Worm (Caenorhabditis elegans) whole organism, L4 larva: ENCODE data around the gene C34C12.12.

Source experiments
- F10B5.3 ChIP-seq: sonication (generic microtip); optimal IDR thresholded peaks from 2 replicates; lab custom pipeline; 2016; ENCODE audit warnings: mild to moderate bottlenecking, missing genetic modification characterization, missing compliant biosample characterization
- F26F4.8 ChIP-seq: fragments of 200-800 bp; sonication (Bioruptor generic); conservative IDR thresholded peaks from 2 replicates; pipeline ENCODE4 v1.3.6; 2022; ENCODE audit warnings: missing genetic modification characterization, missing compliant biosample characterization
- F49E8.2 ChIP-seq: sonication (generic microtip); optimal IDR thresholded peaks from 2 replicates; lab custom pipeline; 2016; ENCODE audit warnings: missing compliant biosample characterization, mild to moderate bottlenecking, missing genetic modification characterization, borderline replicate concordance
- Y105C5A.15 ChIP-seq: fragments of 200-800 bp; sonication (Bioruptor generic); IDR thresholded peaks from 2 replicates; pipeline ENCODE4 v1.3.6; 2022; ENCODE audit warnings: missing genetic modification characterization, missing compliant biosample characterization
- ZK337.2 ChIP-seq: fragments of 200-800 bp; sonication (Bioruptor generic); IDR thresholded peaks from 2 replicates; pipeline ENCODE4 v1.3.6; 2022; ENCODE audit warnings: missing genetic modification reagents, missing genetic modification characterization, missing compliant biosample characterization
- ceh-20 ChIP-seq: fragments of 200-800 bp; sonication (Bioruptor generic); IDR thresholded peaks from 2 replicates; pipeline ENCODE4 v1.3.6; 2022; ENCODE audit warnings: missing genetic modification reagents, missing genetic modification characterization, missing compliant biosample characterization
- ceh-32 ChIP-seq: sonication (generic microtip); optimal IDR thresholded peaks from 2 replicates; lab custom pipeline; 2016; ENCODE audit warnings: mild to moderate bottlenecking, missing genetic modification characterization, missing compliant biosample characterization; ENCODE audit not compliant: poor library complexity
- ctbp-1 ChIP-seq: fragments of 200-800 bp; sonication (Bioruptor generic); IDR thresholded peaks from 2 replicates; pipeline ENCODE4 v1.3.6; 2022; ENCODE audit warnings: missing genetic modification reagents, missing genetic modification characterization, missing compliant biosample characterization
- daf-16 ChIP-seq, 3 experiments: sonication (generic microtip); optimal IDR thresholded peaks; 2 replicates each; lab custom pipeline; 2016 to 2017; ENCODE audit warnings: missing genetic modification characterization in 3 of 3, missing genetic modification reagents in 3 of 3, mild to moderate bottlenecking in 2 of 3, missing compliant biosample characterization in 2 of 3, missing biosample characterization in 1 of 3, moderate library complexity in 1 of 3
- daf-19 ChIP-seq: fragments of 200-800 bp; sonication (Bioruptor generic); conservative IDR thresholded peaks from 2 replicates; pipeline ENCODE4 v1.3.6; 2022; ENCODE audit warnings: missing genetic modification characterization, missing compliant biosample characterization
- hlh-30 ChIP-seq: sonication (generic microtip); optimal IDR thresholded peaks from 2 replicates; lab custom pipeline; 2017; ENCODE audit warnings: antibody characterized with exemption, mild to moderate bottlenecking, missing genetic modification characterization, missing compliant biosample characterization; ENCODE audit not compliant: insufficient read depth
- jun-1 ChIP-seq: fragments of 150-350 bp; optimal IDR thresholded peaks from 2 replicates; lab custom pipeline; 2014; ENCODE audit warnings: missing biosample characterization, missing genetic modification reagents, missing genetic modification characterization
- lin-13 ChIP-seq: fragments of 150-350 bp; optimal IDR thresholded peaks from 2 replicates; lab custom pipeline; 2014; ENCODE audit warnings: missing biosample characterization, missing genetic modification reagents, missing genetic modification characterization
- lin-38 ChIP-seq: fragments of 200-800 bp; sonication (Bioruptor generic); IDR thresholded peaks from 2 replicates; pipeline ENCODE4 v1.3.6; 2022; ENCODE audit warnings: missing genetic modification reagents, missing genetic modification characterization, missing compliant biosample characterization
- madf-5 ChIP-seq, 2 experiments: fragments of 200-800 bp; sonication (Bioruptor generic); IDR thresholded peaks; 2 replicates each; pipeline ENCODE4 v1.3.6; 2022; ENCODE audit warnings: missing compliant biosample characterization in 2 of 2, missing genetic modification characterization in 2 of 2
- pha-4 ChIP-seq, 2 experiments: fragments of 150-350 bp in 1 of 2; fragments of 200-800 bp in 1 of 2; sonication (Bioruptor generic) in 1 of 2; IDR thresholded peaks in 1 of 2; optimal IDR thresholded peaks in 1 of 2; 2 replicates each; pipeline versions ENCODE4 v1.3.6 to Lab custom; 2014 to 2022; ENCODE audit warnings: missing genetic modification characterization in 2 of 2, missing genetic modification reagents in 2 of 2, missing biosample characterization in 1 of 2, missing compliant biosample characterization in 1 of 2
- php-3 ChIP-seq: fragments of 200-800 bp; sonication (Bioruptor generic); IDR thresholded peaks from 2 replicates; pipeline ENCODE4 v1.3.6; 2022; ENCODE audit warnings: missing genetic modification reagents, missing genetic modification characterization, missing compliant biosample characterization
- pqm-1 ChIP-seq: sonication (generic microtip); optimal IDR thresholded peaks from 2 replicates; lab custom pipeline; 2017; ENCODE audit warnings: missing biosample characterization, missing genetic modification characterization
- set-16 ChIP-seq: fragments of 200-800 bp; sonication (Bioruptor generic); IDR thresholded peaks from 2 replicates; pipeline ENCODE4 v1.3.6; 2022; ENCODE audit warnings: missing genetic modification reagents, missing genetic modification characterization, missing compliant biosample characterization
- snpc-1.2 ChIP-seq: fragments of 200-800 bp; sonication (Bioruptor generic); IDR thresholded peaks from 2 replicates; pipeline ENCODE4 v1.3.6; 2022; ENCODE audit warnings: missing genetic modification reagents, missing genetic modification characterization, missing compliant biosample characterization
- tra-1 ChIP-seq: fragments of 200-800 bp; sonication (Bioruptor generic); IDR thresholded peaks from 2 replicates; pipeline ENCODE4 v1.3.6; 2022; ENCODE audit warnings: missing genetic modification reagents, missing genetic modification characterization, missing compliant biosample characterization
- unc-62 ChIP-seq, 3 experiments: fragments of 150-350 bp in 1 of 3; sonication (generic microtip); optimal IDR thresholded peaks in 2 of 3; peaks in 1 of 3; 1 replicate in 1 of 3; 2 replicates in 2 of 3; lab custom pipeline; 2014 to 2017; ENCODE audit warnings: missing biosample characterization in 3 of 3, missing genetic modification characterization in 3 of 3, missing genetic modification reagents in 3 of 3, missing genotype in 1 of 3
- vab-7 ChIP-seq: fragments of 200-800 bp; sonication (Bioruptor generic); IDR thresholded peaks from 2 replicates; pipeline ENCODE4 v1.3.6; 2022; ENCODE audit warnings: missing genetic modification reagents, missing genetic modification characterization, missing compliant biosample characterization
- zip-2 ChIP-seq: fragments of 150-350 bp; optimal IDR thresholded peaks from 2 replicates; lab custom pipeline; 2014; ENCODE audit warnings: missing biosample characterization, missing genetic modification characterization

C34C12.12 gene

ce11 chrIII:3502215-3502838 lies 49.3 kb downstream of the C34C12.12 start, which contains the start of gene M01F1.8:
Gene M01F1.8 (minus strand): TSS chrIII:3502549.
- TF ChIP-seq daf-19 (GFP tag; lab: Robert Waterston, UW) (0 out of 2 replicates have a peak, but pooled peaks have one; percentile 23), Y105C5A.15 (GFP tag; lab: Robert Waterston, UW) (0 out of 2 replicates have a peak, but pooled peaks have one; percentile 28), pqm-1 (tag; lab: Kevin White, UChicago) (no peak), F26F4.8 (GFP tag; lab: Robert Waterston, UW) (no peak), unc-62 (GFP tag; optimal IDR thresholded peaks at IDR 0.05 in 1 of 2; lab: Kevin White, UChicago) (peak in 1 of 2 experiments; percentile 77), unc-62 (tag; optimal IDR thresholded peaks at IDR 0.05; lab: Kevin White, UChicago) (no peak), lin-38 (peak; percentile 61), pha-4 (GFP tag; IDR thresholded peaks at IDR 0.05; lab: Robert Waterston, UW) (no peak), pha-4 (tag; optimal IDR thresholded peaks at IDR 0.05; lab: Kevin White, UChicago) (no peak), F10B5.3 (tag; lab: Kevin White, UChicago) (peak; percentile 54), daf-16 (GFP tag; optimal IDR thresholded peaks at IDR 0.05; lab: Kevin White, UChicago) (peak in 1 of 2 experiments; percentile 11), daf-16 (tag; optimal IDR thresholded peaks at IDR 0.05; lab: Kevin White, UChicago) (peak; percentile 3), zip-2 (tag; lab: Kevin White, UChicago) (no peak), F49E8.2 (tag; lab: Kevin White, UChicago) (peak; percentile 46), snpc-1.2 (GFP tag; lab: Robert Waterston, UW) (peak; percentile 29; the same call in 1 of the 2 replicates)

ce11 chrIII:3503286-3503685 lies 50.3 kb downstream of the C34C12.12 start, which contains the start of gene rpl-16:
Gene rpl-16 (minus strand): TSS chrIII:3503604.
- peak; percentile 63; the same call in 1 of the 2 replicates for TF ChIP-seq ctbp-1 (GFP tag; lab: Robert Waterston, UW)
- peak; percentile 61; the same call in 1 of the 2 replicates for TF ChIP-seq snpc-1.2 (GFP tag; lab: Robert Waterston, UW)
- TF ChIP-seq php-3 = peak; percentile 28; the same call in 1 of the 2 replicates
- TF ChIP-seq lin-13 (GFP tag; lab: Kevin White, UChicago) = peak; percentile 27
- 0 out of 2 replicates have a peak, but pooled peaks have one; percentile 4 for TF ChIP-seq ZK337.2 (GFP tag; lab: Robert Waterston, UW)
- TF ChIP-seq tra-1 (GFP tag; lab: Robert Waterston, UW) = no peak
- TF ChIP-seq jun-1 (tag; lab: Kevin White, UChicago) = no peak
- TF ChIP-seq vab-7 (GFP tag; lab: Robert Waterston, UW) = peak; percentile 22; the same call in 1 of the 2 replicates
- 0 out of 4 replicates have a peak, but pooled peaks of 1 of the 2 experiments have one; percentile 23 for TF ChIP-seq madf-5 (GFP tag; IDR thresholded peaks at IDR 0.05; lab: Robert Waterston, UW)
- TF ChIP-seq set-16 = peak; percentile 29; the same call in 1 of the 2 replicates
- TF ChIP-seq ceh-20 = no peak
- no peak for TF ChIP-seq ceh-32 (tag; lab: Kevin White, UChicago)
- no peak for TF ChIP-seq hlh-30 (tag; lab: Kevin White, UChicago)
